Fruit fly (Drosophila melanogaster): Measurements from ENCODE around the gene CG6293.

Gene CG6293

DNA sequence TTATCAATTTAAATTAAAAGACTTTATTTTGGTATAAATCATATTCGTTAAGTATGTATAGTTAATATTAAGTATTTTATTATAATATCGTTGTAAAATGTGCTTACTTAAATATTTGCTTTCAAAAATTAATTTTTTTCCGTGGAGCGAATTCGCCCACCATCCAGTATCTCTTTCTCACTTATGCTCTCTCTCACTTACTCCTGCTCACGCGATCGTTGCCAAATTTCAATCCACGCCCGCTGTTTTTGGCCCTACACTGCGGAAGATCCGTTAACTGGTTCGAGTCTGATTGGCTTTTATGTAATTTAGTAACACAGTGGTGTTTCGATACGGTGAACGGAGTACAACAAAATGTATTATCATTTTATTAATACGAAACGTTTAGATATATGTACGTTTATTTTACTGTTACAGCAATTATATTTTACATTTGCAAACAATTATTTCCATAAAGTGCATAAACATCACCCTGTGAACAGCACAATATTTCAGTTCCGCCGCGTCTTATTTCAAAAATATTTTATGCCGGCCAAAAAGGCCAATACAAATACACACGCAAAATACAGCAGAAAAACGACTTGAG is 45.8 kb downstream of the CG6293 start (continued):
- TF ChIP-seq lilli (GFP tag; optimal IDR thresholded peaks at IDR 0.05) = peak; percentile 64
- peak; percentile 15; the same call in 1 of the 2 replicates for TF ChIP-seq wor (GFP tag; IDR thresholded peaks at IDR 0.05)
- TF ChIP-seq shn (GFP tag; optimal IDR thresholded peaks at IDR 0.05) = peak; percentile 4
- TF ChIP-seq sima (GFP tag; optimal IDR thresholded peaks at IDR 0.05) = no peak
- peak; percentile 42 for TF ChIP-seq CG10267 (tag; optimal IDR thresholded peaks at IDR 0.05)
- peak; percentile 56 for TF ChIP-seq fd3F (GFP tag; optimal IDR thresholded peaks at IDR 0.05)
- peak; percentile 68; the same call in 2 of the 3 replicates for TF ChIP-seq sr (GFP tag; IDR thresholded peaks at IDR 0.05)

DNA sequence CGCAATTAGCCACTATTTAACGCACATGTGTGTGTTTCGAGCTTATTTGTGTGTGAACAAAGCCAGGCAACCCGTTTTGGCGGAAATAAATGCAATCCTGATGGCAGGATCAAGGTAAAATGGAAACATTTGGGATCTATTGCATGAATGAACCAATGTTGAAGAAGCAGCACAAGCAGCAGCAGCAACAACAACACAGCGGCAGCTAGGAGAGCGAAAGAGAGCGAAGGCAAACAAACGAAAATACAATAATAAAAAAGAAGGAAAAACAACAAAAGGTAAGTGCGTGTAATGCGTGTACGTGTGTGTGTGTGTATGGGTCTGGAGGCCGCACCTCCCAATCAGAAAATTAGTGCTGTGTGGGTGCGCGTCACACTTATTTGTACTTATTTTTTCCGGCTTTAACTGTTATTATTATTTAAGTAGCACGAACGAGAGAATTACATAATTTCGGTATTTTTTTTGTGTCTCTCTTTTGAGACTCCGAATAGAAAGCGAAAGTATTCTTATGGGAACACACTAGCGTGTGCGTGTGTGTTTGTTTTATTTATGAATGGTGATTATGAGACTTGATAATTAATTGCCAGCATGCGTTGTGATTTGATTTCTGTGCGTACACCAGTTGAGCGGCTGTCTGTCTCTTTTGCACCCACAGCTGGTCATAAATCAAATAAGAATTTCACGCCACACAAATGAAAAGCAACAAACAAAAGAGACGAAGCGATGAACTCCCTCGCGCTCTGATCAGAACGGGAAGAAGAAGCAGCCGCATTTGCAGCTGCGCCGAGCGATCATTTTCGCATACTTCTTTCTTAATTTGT is 46.6 kb downstream of the CG6293 start:
- TF ChIP-seq sqz (GFP tag; optimal IDR thresholded peaks at IDR 0.05) (peak; percentile 56), CG17385 (GFP tag; optimal IDR thresholded peaks at IDR 0.05) (peak; percentile 87), CG17829 (tag; optimal IDR thresholded peaks at IDR 0.05) (no peak), exex (tag; optimal IDR thresholded peaks at IDR 0.05) (peak; percentile 68), eve (GFP tag; optimal IDR thresholded peaks at IDR 0.05) (peak in 1 of 2 experiments; percentile 38), CG15269 (tag; optimal IDR thresholded peaks at IDR 0.05) (no peak), cad (GFP tag; optimal IDR thresholded peaks at IDR 0.05) (peak; percentile 5), Blimp-1 (GFP tag; optimal IDR thresholded peaks at IDR 0.05) (peak; percentile 96), CG8089 (GFP tag; optimal IDR thresholded peaks at IDR 0.05) (no peak), CG12155 (GFP tag; optimal IDR thresholded peaks at IDR 0.05) (no peak), prd (optimal IDR thresholded peaks at IDR 0.05) (no peak), prd (GFP tag; IDR thresholded peaks at IDR 0.05) (no peak), Atf-2 (GFP tag; optimal IDR thresholded peaks at IDR 0.05) (no peak), CG7745 (tag; optimal IDR thresholded peaks at IDR 0.05) (peak; percentile 91), Chrac-16 (GFP tag; optimal IDR thresholded peaks at IDR 0.05) (no peak), CG2202 (tag; optimal IDR thresholded peaks at IDR 0.05) (no peak), cg (GFP tag; optimal IDR thresholded peaks at IDR 0.05) (peak; percentile 90), Mes4 (GFP tag; optimal IDR thresholded peaks at IDR 0.05) (no peak), CG34422 (GFP tag; IDR thresholded peaks at IDR 0.05) (no peak), CG34376 (GFP tag; optimal IDR thresholded peaks at IDR 0.05) (peak; percentile 15), insv (GFP tag; optimal IDR thresholded peaks at IDR 0.05) (peak; percentile 81 to 97), zen (tag; optimal IDR thresholded peaks at IDR 0.05) (peak; percentile 68), sens (GFP tag) (peak; percentile 77), CG5953 (GFP tag; IDR thresholded peaks at IDR 0.05) (no peak), Gsc (GFP tag; IDR thresholded peaks at IDR 0.05) (no peak), mirr (GFP tag; optimal IDR thresholded peaks at IDR 0.05) (peak; percentile 37), CG6854 (GFP tag; optimal IDR thresholded peaks at IDR 0.05) (no peak), Med (GFP tag) (peak; percentile 69), CG6765 (GFP tag; optimal IDR thresholded peaks at IDR 0.05) (peak; percentile 11), CG33557 (GFP tag; optimal IDR thresholded peaks at IDR 0.05) (peak; percentile 18), Pdp1 (GFP tag; optimal IDR thresholded peaks at IDR 0.05) (peak in 1 of 2 experiments; percentile 95), sug (tag; optimal IDR thresholded peaks at IDR 0.05) (peak; percentile 41), nau (GFP tag; optimal IDR thresholded peaks at IDR 0.05) (peak; percentile 71), tin (GFP tag; optimal IDR thresholded peaks at IDR 0.05) (no peak), bsh (GFP tag; optimal IDR thresholded peaks at IDR 0.05) (no peak), CG7357 (GFP tag; IDR thresholded peaks at IDR 0.05) (no peak), jing (GFP tag; optimal IDR thresholded peaks at IDR 0.05) (no peak), CG1832 (GFP tag; optimal IDR thresholded peaks at IDR 0.05) (peak; percentile 12), salm (tag; optimal IDR thresholded peaks at IDR 0.05) (peak; percentile 6), nerfin-2 (GFP tag; IDR thresholded peaks at IDR 0.05; ENCODE audit: partially characterized antibody) (no peak)

Data from whole organism, embryonic.